Worm (Caenorhabditis elegans): ENCODE measurements around the gene ubxn-2.

ubxn-2 gene

DNA sequence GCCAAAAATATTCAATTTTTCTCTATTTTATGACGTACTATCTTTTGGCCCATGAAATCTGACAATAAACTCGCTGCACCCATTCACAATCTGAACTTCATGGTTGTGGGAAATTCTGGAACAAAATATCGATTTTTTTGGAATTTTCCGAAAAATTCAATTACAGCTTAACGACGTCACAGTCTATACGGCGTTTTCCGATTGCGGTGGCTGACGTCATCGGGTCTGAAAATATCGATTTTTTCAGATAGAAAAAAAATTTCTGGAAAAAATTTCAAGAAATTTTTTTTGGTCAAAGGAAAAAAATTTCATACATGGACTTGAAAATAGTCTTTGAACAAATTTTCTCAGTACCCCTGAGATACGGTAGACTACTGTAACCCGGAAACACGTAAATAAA is 18.6 kb downstream of the ubxn-2 start, which contains the start of gene ubc-8:
ubc-8 (minus strand) TSS at position 227 of the 400 bp plus-strand sequence.
- no peak for TF ChIP-seq unc-39 (tag; optimal IDR thresholded peaks at IDR 0.05)

DNA sequence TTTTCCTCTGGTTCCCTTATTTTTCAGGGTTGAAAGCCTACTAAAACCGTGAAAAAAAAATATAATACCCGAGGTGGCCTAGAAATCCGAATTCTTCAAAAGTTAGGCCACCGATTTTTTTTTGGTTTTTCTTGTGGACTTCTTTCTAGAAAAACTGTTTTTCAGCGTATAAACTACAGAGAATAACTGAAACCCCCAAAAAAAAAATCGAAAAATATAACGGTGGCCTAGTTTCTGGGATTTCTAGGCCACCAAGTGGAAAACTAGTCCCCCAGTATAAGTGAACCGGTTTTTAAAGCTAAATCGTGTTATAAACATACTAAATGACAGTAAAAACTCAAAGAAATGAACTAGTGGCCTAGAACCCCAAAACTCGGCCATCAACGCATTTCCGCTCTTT is 19.9 kb downstream of the ubxn-2 start:
- TF ChIP-seq ceh-83 (GFP tag; optimal IDR thresholded peaks at IDR 0.05) (peak; percentile 11), hlh-1 (tag; optimal IDR thresholded peaks at IDR 0.05) (no peak), mep-1 (tag; optimal IDR thresholded peaks at IDR 0.05) (no peak), flh-1 (GFP tag; optimal IDR thresholded peaks at IDR 0.05) (no peak)

DNA sequence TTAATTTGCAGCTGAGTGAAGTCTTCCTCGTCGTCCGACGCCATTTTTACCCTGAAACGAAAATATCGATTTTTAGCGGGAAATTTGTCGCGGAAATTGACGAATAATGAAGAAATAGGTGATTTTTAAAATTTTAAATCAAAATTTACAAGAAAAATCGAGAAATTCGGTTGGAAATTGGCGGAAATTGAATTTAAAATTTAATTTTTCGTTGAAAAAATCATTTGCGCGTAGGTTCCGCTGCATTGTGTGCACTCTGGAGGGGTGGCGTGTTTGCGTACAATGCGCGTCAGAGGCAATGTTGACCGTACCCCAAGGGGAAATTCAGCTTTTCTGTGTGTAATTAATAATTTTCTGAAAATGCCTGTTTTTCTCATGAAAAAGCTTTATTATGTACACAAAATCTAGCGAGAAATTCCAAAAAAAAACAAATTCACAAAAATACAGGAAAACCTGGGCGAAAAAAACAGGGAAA is 21.7 kb downstream of the ubxn-2 start, which contains the start of gene Y94H6A.5:
Y94H6A.5 (minus strand) TSS at position 51 of the 475 bp plus-strand sequence.
- TF ChIP-seq mls-2 (tag; optimal IDR thresholded peaks at IDR 0.05) (no peak), ztf-11 (tag; optimal IDR thresholded peaks at IDR 0.05) (no peak), zip-8 (tag; optimal IDR thresholded peaks at IDR 0.05) (no peak), nhr-237 (tag; optimal IDR thresholded peaks at IDR 0.05) (peak; percentile 2), nhr-12 (tag; optimal IDR thresholded peaks at IDR 0.05) (no peak), hlh-1 (tag; optimal IDR thresholded peaks at IDR 0.05) (no peak), elt-3 (tag; optimal IDR thresholded peaks at IDR 0.05) (no peak), M03D4.4 (tag; optimal IDR thresholded peaks at IDR 0.05) (no peak), unc-120 (tag; optimal IDR thresholded peaks at IDR 0.05; ENCODE audit: poor library complexity, severe bottlenecking) (no peak), ham-2 (GFP tag; optimal IDR thresholded peaks at IDR 0.05) (no peak), ces-1 (GFP tag; optimal IDR thresholded peaks at IDR 0.05) (peak; percentile 45), blmp-1 (tag; optimal IDR thresholded peaks at IDR 0.05) (no peak), drap-1 (GFP tag; optimal IDR thresholded peaks at IDR 0.05) (no peak), ceh-39 (tag; optimal IDR thresholded peaks at IDR 0.05) (no peak), lin-32 (GFP tag; optimal IDR thresholded peaks at IDR 0.05) (no peak), sptf-1 (tag; optimal IDR thresholded peaks at IDR 0.05) (no peak), ceh-43 (GFP tag; optimal IDR thresholded peaks at IDR 0.05) (no peak), lin-13 (tag; optimal IDR thresholded peaks at IDR 0.05) (peak; percentile 59), mep-1 (tag; optimal IDR thresholded peaks at IDR 0.05) (peak; percentile 1), sem-2 (GFP tag; optimal IDR thresholded peaks at IDR 0.05) (no peak), mab-5 (tag; optimal IDR thresholded peaks at IDR 0.05) (no peak), tbx-8 (GFP tag; optimal IDR thresholded peaks at IDR 0.05) (no peak), unc-62 (GFP tag; optimal IDR thresholded peaks at IDR 0.05) (no peak), ceh-83 (GFP tag; optimal IDR thresholded peaks at IDR 0.05) (no peak), nhr-28 (tag; optimal IDR thresholded peaks at IDR 0.05) (no peak), lsy-2 (tag; optimal IDR thresholded peaks at IDR 0.05) (peak; percentile 95), elt-1 (tag; optimal IDR thresholded peaks at IDR 0.05; ENCODE audit: borderline replicate concordance, insufficient read depth) (no peak), bed-3 (GFP tag; optimal IDR thresholded peaks at IDR 0.05) (no peak), unc-39 (tag; optimal IDR thresholded peaks at IDR 0.05) (no peak), nhr-2 (tag; optimal IDR thresholded peaks at IDR 0.05) (no peak), nhr-76 (tag; optimal IDR thresholded peaks at IDR 0.05) (no peak), pha-4 (tag; optimal IDR thresholded peaks at IDR 0.05) (peak; percentile 49), cnd-1 (tag; optimal IDR thresholded peaks at IDR 0.05) (no peak), snpc-4 (tag; optimal IDR thresholded peaks at IDR 0.05) (no peak), flh-1 (GFP tag; optimal IDR thresholded peaks at IDR 0.05) (no peak)

DNA sequence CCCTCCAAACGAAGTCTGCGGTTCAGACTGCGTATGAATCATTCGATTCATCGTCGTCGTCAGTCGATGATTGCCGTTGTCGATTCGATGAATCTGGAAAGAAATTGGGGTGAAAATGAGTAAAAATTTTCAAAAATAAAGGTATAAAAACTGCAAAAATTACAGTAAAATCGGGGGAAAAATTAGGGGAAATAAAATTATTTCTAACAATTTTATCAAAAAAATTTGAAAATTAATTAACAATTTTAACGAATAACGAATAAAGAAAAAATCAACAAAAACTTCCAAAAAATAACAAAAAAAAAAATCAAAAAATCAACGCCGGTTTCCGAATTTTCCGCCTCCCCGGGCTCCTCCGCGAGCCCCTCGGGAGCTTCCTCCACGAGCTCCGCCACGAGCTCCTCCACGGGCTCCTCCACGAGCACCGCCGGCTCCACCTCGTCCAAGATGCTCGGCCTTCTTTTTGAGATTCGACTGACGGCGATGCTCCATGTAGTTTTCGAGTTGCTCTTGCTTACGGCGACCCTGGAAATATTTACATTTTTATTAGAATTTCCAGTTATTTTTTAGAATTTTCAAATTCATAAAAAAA is 36.8 kb downstream of the ubxn-2 start, which contains the start of gene egrh-3:
egrh-3 (minus strand) TSS at position 51 of the 592 bp plus-strand sequence.
- no peak for TF ChIP-seq bed-3 (GFP tag; optimal IDR thresholded peaks at IDR 0.05)
- no peak for TF ChIP-seq unc-39 (tag; optimal IDR thresholded peaks at IDR 0.05)

All from whole organism, mixed stage, embryonic.